Worm (Caenorhabditis elegans) whole organism, L1 larva: Measurements from ENCODE around the gene oac-4.

Experiments
- ama-1 ChIP-seq: fragments of 150-350 bp; optimal IDR thresholded peaks from 2 replicates; lab custom pipeline; 2014
- elt-3 ChIP-seq, 6 experiments: fragments of 150-350 bp in 1 of 6; sonication (generic microtip); optimal IDR thresholded peaks; 2 replicates each; lab custom pipeline; 2017 to 2018; ENCODE audit warnings: missing biosample characterization in 6 of 6, missing genetic modification characterization in 6 of 6, inconsistent platforms in 1 of 6
- ets-5 ChIP-seq: fragments of 200-800 bp; sonication (Bioruptor generic); IDR thresholded peaks from 2 replicates; pipeline ENCODE4 v1.3.6; 2022; ENCODE audit warnings: missing genetic modification characterization, missing compliant biosample characterization
- lin-39 ChIP-seq: fragments of 150-350 bp; optimal IDR thresholded peaks from 2 replicates; lab custom pipeline; 2014; ENCODE audit warnings: missing biosample characterization, missing genetic modification reagents, missing genetic modification characterization
- mdl-1 ChIP-seq, 2 experiments: fragments of 150-350 bp; optimal IDR thresholded peaks; 2 replicates each; lab custom pipeline; 2014 to 2017; ENCODE audit warnings: missing biosample characterization in 2 of 2, missing genetic modification characterization in 2 of 2, inconsistent platforms in 1 of 2
- nhr-28 ChIP-seq: fragments of 150-350 bp; optimal IDR thresholded peaks from 2 replicates; lab custom pipeline; 2014; ENCODE audit warnings: missing biosample characterization, missing genetic modification characterization
- nhr-76 ChIP-seq: sonication (generic microtip); optimal IDR thresholded peaks from 2 replicates; lab custom pipeline; 2017; ENCODE audit warnings: missing biosample characterization, missing genetic modification characterization
- nhr-84 ChIP-seq: sonication (generic microtip); optimal IDR thresholded peaks from 2 replicates; lab custom pipeline; 2017; ENCODE audit warnings: missing biosample characterization, missing genetic modification characterization
- skn-1 ChIP-seq: fragments of 150-350 bp; optimal IDR thresholded peaks from 2 replicates; lab custom pipeline; 2014; ENCODE audit warnings: missing biosample characterization, missing genetic modification characterization
- tbx-2 ChIP-seq: sonication (generic microtip); optimal IDR thresholded peaks from 2 replicates; lab custom pipeline; 2016; ENCODE audit warnings: missing genetic modification characterization, missing compliant biosample characterization
- unc-62 ChIP-seq: fragments of 150-350 bp; optimal IDR thresholded peaks from 2 replicates; lab custom pipeline; 2014; ENCODE audit warnings: missing biosample characterization, missing genetic modification reagents, missing genetic modification characterization
- unc-86 ChIP-seq: sonication (generic microtip); optimal IDR thresholded peaks from 2 replicates; lab custom pipeline; 2016; ENCODE audit warnings: missing genetic modification characterization, missing compliant biosample characterization
- zip-4 ChIP-seq: fragments of 200-800 bp; sonication (Bioruptor generic); optimal IDR thresholded peaks from 2 replicates; lab custom pipeline; 2018; ENCODE audit warnings: mild to moderate bottlenecking, missing genetic modification characterization, moderate library complexity, missing compliant biosample characterization
- ztf-4 ChIP-seq: fragments of 150-350 bp; optimal IDR thresholded peaks from 2 replicates; lab custom pipeline; 2014; ENCODE audit warnings: missing biosample characterization, missing genetic modification characterization

- no peak for TF ChIP-seq tbx-2 (tag; lab: Kevin White, UChicago)
- TF ChIP-seq nhr-28 (tag; lab: Kevin White, UChicago): no peak
- TF ChIP-seq elt-3 (tag; optimal IDR thresholded peaks at IDR 0.05; lab: Kevin White, UChicago): no peak
- TF ChIP-seq unc-86 (tag; lab: Kevin White, UChicago): no peak
- TF ChIP-seq zip-4 (GFP tag; lab: Kevin White, UChicago): no peak
- no peak for TF ChIP-seq ama-1 (lab: Kevin White, UChicago)
- no peak for TF ChIP-seq skn-1 (tag; lab: Kevin White, UChicago)
- no peak for TF ChIP-seq mdl-1 (tag; optimal IDR thresholded peaks at IDR 0.05; lab: Kevin White, UChicago)
- no peak for TF ChIP-seq unc-62 (GFP tag; lab: Kevin White, UChicago)
- TF ChIP-seq ztf-4 (tag; lab: Kevin White, UChicago): no peak
- TF ChIP-seq lin-39: no peak
- no peak for TF ChIP-seq nhr-76 (tag; lab: Kevin White, UChicago)
- TF ChIP-seq nhr-84 (tag; lab: Kevin White, UChicago): no peak
- TF ChIP-seq ets-5: no peak
Observed at ce11 chrII:3862053-3862452, 26.2 kb upstream of the oac-4 start.
